Fruit fly (Drosophila melanogaster) whole organism, prepupa: Measurements from ENCODE around the gene Nepl6.

ENCODE experiments used
- CG16779 ChIP-seq: fragments of 200-800 bp; sonication (Bioruptor generic); optimal IDR thresholded peaks from 3 replicates; lab custom pipeline; 2017; ENCODE audit warnings: missing biosample characterization, mild to moderate bottlenecking, missing genetic modification characterization
- CG6276 ChIP-seq: fragments of 200-800 bp; sonication (Bioruptor generic); optimal IDR thresholded peaks from 2 replicates; lab custom pipeline; 2017; ENCODE audit warnings: missing biosample characterization, mild to moderate bottlenecking, missing genetic modification characterization
- Sox14 ChIP-seq: fragments of 200-800 bp; sonication (Bioruptor generic); optimal IDR thresholded peaks from 3 replicates; lab custom pipeline; 2016; ENCODE audit warnings: missing biosample characterization, missing genetic modification characterization

DNA sequence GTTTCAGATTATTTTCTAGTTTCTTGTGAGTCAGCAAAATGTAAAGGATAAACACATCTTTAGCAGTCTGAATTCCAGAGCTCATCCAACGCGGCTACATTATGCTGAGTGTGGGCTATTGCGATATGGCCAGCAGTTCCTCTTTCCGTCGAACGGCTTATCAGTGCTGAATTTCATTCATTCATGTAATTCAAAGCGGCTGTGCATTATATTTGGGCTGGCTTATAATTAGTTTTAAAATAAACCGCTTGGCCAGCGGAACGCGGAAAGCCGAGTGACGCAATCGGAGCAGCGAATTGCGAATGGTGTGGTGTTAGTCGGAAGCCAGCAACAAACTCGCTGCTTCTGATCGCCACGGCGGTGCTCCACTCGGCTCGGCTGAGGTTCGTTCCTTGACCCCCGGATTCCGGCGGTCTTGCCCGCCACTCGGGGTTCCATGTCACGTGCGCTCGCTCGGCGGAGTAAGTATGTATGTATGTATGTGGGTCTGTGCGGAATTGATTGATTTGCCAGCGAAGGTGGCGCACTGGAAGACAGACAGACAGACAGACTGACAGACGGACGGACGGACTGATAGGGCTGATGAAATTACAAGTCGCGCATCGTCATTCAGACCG, 14.2 kb downstream of the Nepl6 start:
- TF ChIP-seq CG16779 (no peak), CG6276 (GFP tag; lab: Kevin White, UChicago) (no peak), Sox14 (no peak)
